Worm (Caenorhabditis elegans) whole organism, mixed stage, embryonic: Measurements from ENCODE around the gene srh-48.

Experiments
- M03D4.4 ChIP-seq: sonication (generic microtip); optimal IDR thresholded peaks from 2 replicates; lab custom pipeline; 2017; ENCODE audit warnings: mild to moderate bottlenecking, missing genetic modification characterization, missing compliant biosample characterization
- blmp-1 ChIP-seq: fragments of 150-350 bp; optimal IDR thresholded peaks from 2 replicates; lab custom pipeline; 2014; ENCODE audit warnings: missing biosample characterization, missing genetic modification characterization
- ceh-39 ChIP-seq: fragments of 150-350 bp; optimal IDR thresholded peaks from 2 replicates; lab custom pipeline; 2014; ENCODE audit warnings: missing biosample characterization, missing genetic modification characterization
- ceh-83 ChIP-seq: fragments of 200-800 bp; sonication (Bioruptor generic); optimal IDR thresholded peaks from 2 replicates; lab custom pipeline; 2018; ENCODE audit warnings: mild to moderate bottlenecking, missing genetic modification characterization, missing compliant biosample characterization
- ces-1 ChIP-seq: fragments of 150-350 bp; optimal IDR thresholded peaks from 2 replicates; lab custom pipeline; 2014; ENCODE audit warnings: missing biosample characterization, missing genetic modification reagents, missing genetic modification characterization
- drap-1 ChIP-seq: fragments of 200-800 bp; sonication (Bioruptor generic); optimal IDR thresholded peaks from 3 replicates; lab custom pipeline; 2018; ENCODE audit warnings: mild to moderate bottlenecking, missing genetic modification characterization, missing compliant biosample characterization
- elt-1 ChIP-seq: sonication (generic microtip); optimal IDR thresholded peaks from 2 replicates; lab custom pipeline; 2017; ENCODE audit warnings: missing genetic modification characterization, mild to moderate bottlenecking, missing compliant biosample characterization, antibody characterized with exemption, moderate library complexity, borderline replicate concordance; ENCODE audit not compliant: insufficient read depth
- elt-3 ChIP-seq: fragments of 150-350 bp; optimal IDR thresholded peaks from 2 replicates; lab custom pipeline; 2014; ENCODE audit warnings: missing biosample characterization, missing genetic modification characterization
- flh-1 ChIP-seq: fragments of 200-800 bp; sonication (Bioruptor generic); optimal IDR thresholded peaks from 2 replicates; lab custom pipeline; 2018; ENCODE audit warnings: mild to moderate bottlenecking, missing genetic modification characterization, moderate library complexity, missing compliant biosample characterization
- ham-2 ChIP-seq: fragments of 200-800 bp; sonication (Bioruptor generic); optimal IDR thresholded peaks from 2 replicates; lab custom pipeline; 2018; ENCODE audit warnings: mild to moderate bottlenecking, missing genetic modification characterization, missing compliant biosample characterization
- hlh-1 ChIP-seq: fragments of 150-350 bp; optimal IDR thresholded peaks from 2 replicates; lab custom pipeline; 2014; ENCODE audit warnings: missing biosample characterization, missing genetic modification reagents, missing genetic modification characterization
- lin-13 ChIP-seq: fragments of 150-350 bp; optimal IDR thresholded peaks from 2 replicates; lab custom pipeline; 2014; ENCODE audit warnings: missing biosample characterization, missing genetic modification characterization
- lin-32 ChIP-seq: fragments of 200-800 bp; sonication (Bioruptor generic); optimal IDR thresholded peaks from 2 replicates; lab custom pipeline; 2018; ENCODE audit warnings: mild to moderate bottlenecking, missing genetic modification characterization, missing compliant biosample characterization
- lsy-2 ChIP-seq: fragments of 150-350 bp; optimal IDR thresholded peaks from 2 replicates; lab custom pipeline; 2014; ENCODE audit warnings: missing biosample characterization, missing genetic modification characterization
- mab-5 ChIP-seq: fragments of 150-350 bp; optimal IDR thresholded peaks from 2 replicates; lab custom pipeline; 2014; ENCODE audit warnings: missing biosample characterization, missing genetic modification characterization
- mep-1 ChIP-seq: fragments of 150-350 bp; optimal IDR thresholded peaks from 2 replicates; lab custom pipeline; 2017; ENCODE audit warnings: missing biosample characterization, missing genetic modification reagents, missing genetic modification characterization, inconsistent platforms
- nhr-2 ChIP-seq: fragments of 150-350 bp; optimal IDR thresholded peaks from 2 replicates; lab custom pipeline; 2014; ENCODE audit warnings: missing biosample characterization, missing genetic modification characterization
- nhr-28 ChIP-seq: fragments of 150-350 bp; optimal IDR thresholded peaks from 2 replicates; lab custom pipeline; 2014; ENCODE audit warnings: missing biosample characterization, missing genetic modification characterization
- nhr-76 ChIP-seq: sonication (generic microtip); optimal IDR thresholded peaks from 2 replicates; lab custom pipeline; 2017; ENCODE audit warnings: missing biosample characterization, missing genetic modification characterization
- pha-4 ChIP-seq: fragments of 150-350 bp; optimal IDR thresholded peaks from 2 replicates; lab custom pipeline; 2018; ENCODE audit warnings: missing biosample characterization, missing genetic modification reagents, missing genetic modification characterization
- sem-2 ChIP-seq: fragments of 200-800 bp; sonication (Bioruptor generic); optimal IDR thresholded peaks from 2 replicates; lab custom pipeline; 2018; ENCODE audit warnings: mild to moderate bottlenecking, missing genetic modification characterization, missing compliant biosample characterization
- snpc-4 ChIP-seq: fragments of 150-350 bp; optimal IDR thresholded peaks from 2 replicates; lab custom pipeline; 2014; ENCODE audit warnings: missing biosample characterization, missing genetic modification characterization
- sptf-1 ChIP-seq: sonication (generic microtip); optimal IDR thresholded peaks from 2 replicates; lab custom pipeline; 2017; ENCODE audit warnings: mild to moderate bottlenecking, missing genetic modification characterization, moderate library complexity, missing compliant biosample characterization
- tbx-8 ChIP-seq: fragments of 200-800 bp; sonication (Bioruptor generic); optimal IDR thresholded peaks from 2 replicates; lab custom pipeline; 2018; ENCODE audit warnings: mild to moderate bottlenecking, missing genetic modification characterization, moderate library complexity, missing compliant biosample characterization
- unc-120 ChIP-seq: sonication (generic microtip); optimal IDR thresholded peaks from 2 replicates; lab custom pipeline; 2017; ENCODE audit warnings: missing genetic modification characterization, missing compliant biosample characterization; ENCODE audit not compliant: poor library complexity, severe bottlenecking
- unc-39 ChIP-seq: fragments of 150-350 bp; optimal IDR thresholded peaks from 2 replicates; lab custom pipeline; 2014; ENCODE audit warnings: missing biosample characterization, missing genetic modification characterization
- unc-62 ChIP-seq: fragments of 150-350 bp; optimal IDR thresholded peaks from 2 replicates; lab custom pipeline; 2014; ENCODE audit warnings: missing biosample characterization, missing genetic modification reagents, missing genetic modification characterization
- zip-8 ChIP-seq: fragments of 150-350 bp; optimal IDR thresholded peaks from 2 replicates; lab custom pipeline; 2014; ENCODE audit warnings: missing biosample characterization, missing genetic modification characterization
- ztf-11 ChIP-seq: fragments of 150-350 bp; optimal IDR thresholded peaks from 2 replicates; lab custom pipeline; 2014; ENCODE audit warnings: missing biosample characterization, missing genetic modification characterization

Gene srh-48

DNA sequence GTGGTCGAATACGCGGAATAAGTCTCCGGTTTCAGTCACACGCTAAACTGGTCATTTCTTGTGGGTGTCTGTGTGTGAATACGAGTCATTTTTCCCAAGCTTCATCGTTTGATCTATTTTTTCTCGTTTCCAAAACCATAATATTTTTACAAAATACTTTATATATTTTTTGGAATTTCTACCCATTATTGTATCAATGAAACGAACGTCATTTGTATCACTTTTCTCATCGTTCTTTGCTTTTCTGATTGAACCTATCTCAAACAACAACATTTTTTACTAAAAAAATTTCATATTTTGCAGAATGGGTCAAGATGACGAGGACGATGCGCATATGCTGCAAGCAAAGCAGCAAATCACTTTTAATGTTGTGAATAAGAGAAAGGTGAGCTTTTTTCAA lies 21.7 kb upstream of the srh-48 start, which contains the start of gene mel-11:
Gene mel-11, plus strand, starts transcription at position 301 of the 400 bp plus-strand sequence.
- no peak for TF ChIP-seq blmp-1 (tag; lab: Kevin White, UChicago)
- no peak for TF ChIP-seq lin-13 (tag; lab: Kevin White, UChicago)
- TF ChIP-seq nhr-28 (tag; lab: Kevin White, UChicago) = no peak
- no peak for TF ChIP-seq ceh-39 (tag; lab: Kevin White, UChicago)
- no peak for TF ChIP-seq elt-1 (tag; lab: Kevin White, UChicago)
- TF ChIP-seq nhr-76 (tag; lab: Kevin White, UChicago) = no peak
- no peak for TF ChIP-seq unc-39 (tag; lab: Kevin White, UChicago)
- TF ChIP-seq mab-5 (tag; lab: Kevin White, UChicago) = no peak
- TF ChIP-seq M03D4.4 (tag; lab: Kevin White, UChicago) = no peak
- no peak for TF ChIP-seq tbx-8 (GFP tag; lab: Kevin White, UChicago)
- no peak for TF ChIP-seq flh-1 (GFP tag; lab: Kevin White, UChicago)
- TF ChIP-seq lin-32 (GFP tag; lab: Kevin White, UChicago) = no peak
- TF ChIP-seq sem-2 (GFP tag; lab: Kevin White, UChicago) = no peak
- TF ChIP-seq sptf-1 = no peak
- no peak for TF ChIP-seq pha-4 (tag; lab: Kevin White, UChicago)
- TF ChIP-seq, all 35 proteins: peak for 0

DNA sequence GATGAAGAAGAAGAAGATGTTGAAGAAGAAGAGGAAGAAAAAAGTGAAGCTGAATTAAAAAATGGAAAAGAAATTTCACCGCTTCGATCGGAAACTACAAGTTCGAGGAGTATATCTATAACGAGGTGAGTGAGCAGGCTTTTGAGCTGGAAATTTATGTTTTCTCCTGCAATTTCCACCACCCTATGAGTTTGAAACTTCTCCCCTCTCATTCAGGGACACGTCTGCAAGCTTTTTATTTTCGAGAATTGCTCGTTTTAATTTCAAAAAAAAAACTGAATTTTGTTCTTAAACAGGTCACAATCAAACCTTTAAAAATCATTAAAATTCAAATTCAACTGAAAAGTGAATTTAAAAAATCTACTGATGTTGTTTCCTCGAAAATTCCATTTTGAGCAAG lies 17.6 kb upstream of the srh-48 start:
- TF ChIP-seq ham-2 (no peak), mep-1 (tag; lab: Kevin White, UChicago) (no peak), ceh-39 (tag; lab: Kevin White, UChicago) (no peak)

DNA sequence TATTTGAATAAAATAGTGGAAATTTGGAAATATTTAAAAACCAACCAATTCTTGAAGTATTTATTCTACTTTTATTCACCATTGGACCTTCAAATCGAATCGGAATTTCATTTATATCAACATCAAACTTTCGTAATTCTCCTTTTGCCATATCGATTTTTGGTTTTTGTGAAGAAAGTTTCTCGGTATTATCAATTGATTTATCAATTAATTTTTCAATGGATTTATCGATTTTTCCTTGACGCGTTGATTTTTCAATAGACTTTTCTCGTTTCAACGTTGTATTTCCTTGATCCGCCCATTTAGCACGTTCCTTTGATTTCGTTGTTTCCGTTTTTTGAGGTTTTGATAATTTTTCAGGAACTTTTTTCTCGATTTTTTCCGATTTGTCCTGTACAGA lies 10.5 kb upstream of the srh-48 start:
- no peak for TF ChIP-seq pha-4 (tag; lab: Kevin White, UChicago)
- TF ChIP-seq nhr-2 (tag; lab: Kevin White, UChicago) = no peak
- TF ChIP-seq ces-1 = no peak
- no peak for TF ChIP-seq M03D4.4 (tag; lab: Kevin White, UChicago)
- no peak for TF ChIP-seq mep-1 (tag; lab: Kevin White, UChicago)
- TF ChIP-seq hlh-1 = no peak
- TF ChIP-seq elt-3 (tag; lab: Kevin White, UChicago) = no peak
- TF ChIP-seq sptf-1 = no peak
- TF ChIP-seq nhr-28 (tag; lab: Kevin White, UChicago) = no peak
- TF ChIP-seq unc-120 = no peak
- no peak for TF ChIP-seq zip-8 (tag; lab: Kevin White, UChicago)
- TF ChIP-seq snpc-4 (tag; lab: Kevin White, UChicago) = no peak
- TF ChIP-seq nhr-76 (tag; lab: Kevin White, UChicago) = no peak
- TF ChIP-seq ceh-83 (GFP tag; lab: Kevin White, UChicago) = no peak
- TF ChIP-seq tbx-8 (GFP tag; lab: Kevin White, UChicago) = no peak
- no peak for TF ChIP-seq drap-1
- TF ChIP-seq ztf-11 (tag; lab: Kevin White, UChicago) = no peak
- TF ChIP-seq lsy-2 (tag; lab: Kevin White, UChicago) = no peak
- TF ChIP-seq ham-2 = no peak

DNA sequence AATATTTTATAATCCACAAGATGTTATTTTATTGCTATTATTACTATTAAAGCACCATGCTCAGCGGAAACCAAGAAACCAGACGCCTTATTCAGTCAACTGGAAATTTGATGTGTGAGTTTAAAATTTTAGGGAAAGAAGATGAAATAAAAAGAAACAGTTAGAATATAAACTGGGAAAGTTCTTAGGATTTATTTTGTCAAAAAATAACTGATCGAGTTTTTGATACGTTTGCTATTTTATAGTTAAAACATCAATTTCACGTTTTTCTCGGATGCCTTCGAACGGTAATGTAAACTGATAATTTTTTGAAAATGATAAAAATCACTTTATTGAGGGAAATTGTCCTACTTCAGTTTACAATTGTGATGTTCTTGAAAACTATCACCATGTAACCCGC lies 7.5 kb upstream of the srh-48 start, which contains the start of gene C06C3.3:
Gene C06C3.3, minus strand, starts transcription at position 101 of the 400 bp plus-strand sequence.
- TF ChIP-seq pha-4 (tag; lab: Kevin White, UChicago) (no peak), mep-1 (tag; lab: Kevin White, UChicago) (no peak), drap-1 (no peak), sptf-1 (no peak), blmp-1 (tag; lab: Kevin White, UChicago) (no peak), nhr-76 (tag; lab: Kevin White, UChicago) (no peak), ztf-11 (tag; lab: Kevin White, UChicago) (no peak)

DNA sequence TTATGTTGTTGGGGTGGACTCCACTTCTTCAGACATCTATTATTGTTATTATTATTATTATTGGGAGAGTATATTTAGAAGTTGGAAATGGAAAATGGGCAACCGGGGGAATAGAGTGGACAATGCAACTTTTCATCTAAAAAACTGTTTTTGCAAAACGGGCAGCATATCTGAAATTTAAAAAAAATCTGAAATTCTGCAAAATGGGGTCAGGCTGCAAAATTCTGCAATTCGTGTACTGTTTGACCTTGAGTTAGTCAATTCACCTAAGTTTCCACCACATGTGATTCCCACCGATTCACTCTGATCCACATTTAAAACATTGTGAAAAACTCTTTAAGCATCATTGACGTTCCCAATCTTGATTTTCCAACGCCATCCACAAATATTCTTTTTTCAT lies 6.9 kb upstream of the srh-48 start, which contains the start of gene C06C3.4:
Gene C06C3.4, plus strand, starts transcription at position 301 of the 400 bp plus-strand sequence.
- no peak for TF ChIP-seq M03D4.4 (tag; lab: Kevin White, UChicago)
- no peak for TF ChIP-seq hlh-1
- TF ChIP-seq lin-32 (GFP tag; lab: Kevin White, UChicago) = no peak
- TF ChIP-seq ceh-39 (tag; lab: Kevin White, UChicago) = no peak
- TF ChIP-seq ham-2 = no peak
- no peak for TF ChIP-seq lsy-2 (tag; lab: Kevin White, UChicago)
- TF ChIP-seq flh-1 (GFP tag; lab: Kevin White, UChicago) = no peak
- TF ChIP-seq unc-62 = no peak
- TF ChIP-seq sem-2 (GFP tag; lab: Kevin White, UChicago) = no peak
- TF ChIP-seq mab-5 (tag; lab: Kevin White, UChicago) = no peak
- no peak for TF ChIP-seq tbx-8 (GFP tag; lab: Kevin White, UChicago)
- TF ChIP-seq, all 35 proteins: peak for 0
